Worm (Caenorhabditis elegans) whole organism, young adult: ENCODE data around the gene hrg-7.

ENCODE experiments used
- B0336.3 ChIP-seq: fragments of 200-800 bp; sonication (Bioruptor generic); IDR thresholded peaks from 2 replicates; pipeline ENCODE4 v1.3.6; 2022; ENCODE audit warnings: missing genetic modification characterization, missing compliant biosample characterization
- F10E7.11 ChIP-seq: sonication (generic microtip); optimal IDR thresholded peaks from 2 replicates; lab custom pipeline; 2017; ENCODE audit warnings: mild to moderate bottlenecking, missing genetic modification characterization, moderate library complexity, missing compliant biosample characterization
- F22D6.2 ChIP-seq: sonication (generic microtip); optimal IDR thresholded peaks from 2 replicates; lab custom pipeline; 2016; ENCODE audit warnings: mild to moderate bottlenecking, missing genetic modification characterization, missing compliant biosample characterization
- F23B12.7 ChIP-seq: sonication (generic microtip); optimal IDR thresholded peaks from 2 replicates; lab custom pipeline; 2017; ENCODE audit warnings: missing genetic modification characterization, mild to moderate bottlenecking, missing compliant biosample characterization, antibody characterized with exemption, moderate library complexity; ENCODE audit not compliant: insufficient read depth
- F37B4.10 ChIP-seq: fragments of 200-800 bp; sonication (Bioruptor generic); IDR thresholded peaks from 2 replicates; pipeline ENCODE4 v1.3.6; 2022; ENCODE audit warnings: missing genetic modification characterization, missing compliant biosample characterization
- F49E8.2 ChIP-seq: sonication (generic microtip); optimal IDR thresholded peaks from 3 replicates; lab custom pipeline; 2017; ENCODE audit warnings: missing genetic modification characterization, mild to moderate bottlenecking, missing compliant biosample characterization, antibody characterized with exemption, moderate library complexity; ENCODE audit not compliant: insufficient read depth
- F55B11.4 ChIP-seq: sonication (generic microtip); optimal IDR thresholded peaks from 2 replicates; lab custom pipeline; 2016; ENCODE audit warnings: missing compliant biosample characterization, missing genetic modification characterization, borderline replicate concordance; ENCODE audit not compliant: insufficient read depth
- F57A8.1 ChIP-seq: fragments of 200-800 bp; sonication (Bioruptor generic); optimal IDR thresholded peaks from 2 replicates; lab custom pipeline; 2018; ENCODE audit warnings: mild to moderate bottlenecking, missing genetic modification characterization, moderate library complexity, missing compliant biosample characterization
- K12H6.12 ChIP-seq: fragments of 200-800 bp; sonication (Bioruptor generic); optimal IDR thresholded peaks from 2 replicates; lab custom pipeline; 2018; ENCODE audit warnings: mild to moderate bottlenecking, missing genetic modification characterization, missing compliant biosample characterization
- T26A5.8 ChIP-seq: sonication (generic microtip); optimal IDR thresholded peaks from 2 replicates; lab custom pipeline; 2016; ENCODE audit warnings: missing genetic modification characterization, missing compliant biosample characterization
- Y56A3A.18 ChIP-seq: fragments of 200-800 bp; sonication (Bioruptor generic); IDR thresholded peaks from 2 replicates; pipeline ENCODE4 v1.3.6; 2022; ENCODE audit warnings: missing genetic modification reagents, missing genetic modification characterization, missing compliant biosample characterization
- Y67H2A.10 ChIP-seq: fragments of 200-800 bp; sonication (Bioruptor generic); conservative IDR thresholded peaks from 2 replicates; pipeline ENCODE4 v1.3.6; 2022; ENCODE audit warnings: missing genetic modification reagents, missing genetic modification characterization, missing compliant biosample characterization
- Y79H2A.3 ChIP-seq: fragments of 200-800 bp; sonication (Bioruptor generic); conservative IDR thresholded peaks from 2 replicates; pipeline ENCODE4 v1.3.6; 2022; ENCODE audit warnings: missing genetic modification reagents, missing genetic modification characterization, missing compliant biosample characterization
- Y95B8A.8 ChIP-seq: fragments of 200-800 bp; sonication (Bioruptor generic); IDR thresholded peaks from 2 replicates; pipeline ENCODE4 v1.3.6; 2022; ENCODE audit warnings: missing genetic modification reagents, missing genetic modification characterization, missing compliant biosample characterization
- ZK185.1 ChIP-seq: sonication (generic microtip); optimal IDR thresholded peaks from 2 replicates; lab custom pipeline; 2016; ENCODE audit warnings: mild to moderate bottlenecking, missing genetic modification characterization, missing compliant biosample characterization; ENCODE audit not compliant: poor library complexity, severe bottlenecking
- akir-1 ChIP-seq: fragments of 200-800 bp; sonication (Bioruptor generic); optimal IDR thresholded peaks from 2 replicates; lab custom pipeline; 2018; ENCODE audit warnings: mild to moderate bottlenecking, missing genetic modification characterization, moderate library complexity, missing compliant biosample characterization
- attf-5 ChIP-seq: fragments of 200-800 bp; sonication (Bioruptor generic); optimal IDR thresholded peaks from 2 replicates; lab custom pipeline; 2018; ENCODE audit warnings: mild to moderate bottlenecking, missing genetic modification characterization, missing compliant biosample characterization
- attf-6 ChIP-seq: fragments of 200-800 bp; sonication (Bioruptor generic); IDR thresholded peaks from 2 replicates; pipeline ENCODE4 v1.3.6; 2022; ENCODE audit warnings: missing genetic modification reagents, missing genetic modification characterization, missing compliant biosample characterization
- bed-1 ChIP-seq: fragments of 200-800 bp; sonication (Bioruptor generic); IDR thresholded peaks from 2 replicates; pipeline ENCODE4 v1.3.6; 2022; ENCODE audit warnings: missing genetic modification reagents, missing genetic modification characterization, missing compliant biosample characterization
- ceh-100 ChIP-seq: fragments of 200-800 bp; sonication (Bioruptor generic); IDR thresholded peaks from 2 replicates; pipeline ENCODE4 v1.3.6; 2022; ENCODE audit warnings: missing genetic modification reagents, missing genetic modification characterization, missing compliant biosample characterization
- ceh-27 ChIP-seq: fragments of 200-800 bp; sonication (Bioruptor generic); optimal IDR thresholded peaks from 2 replicates; lab custom pipeline; 2018; ENCODE audit warnings: mild to moderate bottlenecking, missing genetic modification characterization, moderate library complexity, missing compliant biosample characterization
- dox-1 ChIP-seq: fragments of 200-800 bp; sonication (Bioruptor generic); IDR thresholded peaks from 2 replicates; pipeline ENCODE4 v1.3.6; 2022; ENCODE audit warnings: missing genetic modification reagents, missing genetic modification characterization, missing compliant biosample characterization
- dpff-1 ChIP-seq: sonication (generic microtip); optimal IDR thresholded peaks from 2 replicates; lab custom pipeline; 2017; ENCODE audit warnings: mild to moderate bottlenecking, missing genetic modification characterization, missing compliant biosample characterization
- egl-44 ChIP-seq: fragments of 200-800 bp; sonication (Bioruptor generic); IDR thresholded peaks from 2 replicates; pipeline ENCODE4 v1.3.6; 2022; ENCODE audit warnings: missing genetic modification reagents, missing genetic modification characterization, missing compliant biosample characterization
- egrh-3 ChIP-seq: fragments of 200-800 bp; sonication (Bioruptor generic); IDR thresholded peaks from 2 replicates; pipeline ENCODE4 v1.3.6; 2022; ENCODE audit warnings: missing genetic modification reagents, missing genetic modification characterization, missing compliant biosample characterization
- ets-4 ChIP-seq: fragments of 200-800 bp; sonication (Bioruptor generic); optimal IDR thresholded peaks from 2 replicates; lab custom pipeline; 2018; ENCODE audit warnings: mild to moderate bottlenecking, missing genetic modification characterization, missing compliant biosample characterization
- fkh-3 ChIP-seq: sonication (generic microtip); optimal IDR thresholded peaks from 2 replicates; lab custom pipeline; 2016; ENCODE audit warnings: mild to moderate bottlenecking, missing genetic modification characterization, missing compliant biosample characterization
- hmg-1.2 ChIP-seq: fragments of 200-800 bp; sonication (Bioruptor generic); IDR thresholded peaks from 2 replicates; pipeline ENCODE4 v1.3.6; 2022; ENCODE audit warnings: missing genetic modification reagents, missing genetic modification characterization, missing compliant biosample characterization
- hmg-20 ChIP-seq: fragments of 200-800 bp; sonication (Bioruptor generic); IDR thresholded peaks from 2 replicates; pipeline ENCODE4 v1.3.6; 2022; ENCODE audit warnings: missing genetic modification reagents, missing genetic modification characterization, missing compliant biosample characterization
- lag-1 ChIP-seq: fragments of 200-800 bp; sonication (Bioruptor generic); IDR thresholded peaks from 2 replicates; pipeline ENCODE4 v1.3.6; 2022; ENCODE audit warnings: missing genetic modification reagents, missing genetic modification characterization, missing compliant biosample characterization
- mcd-1 ChIP-seq: fragments of 200-800 bp; sonication (Bioruptor generic); IDR thresholded peaks from 2 replicates; pipeline ENCODE4 v1.3.6; 2022; ENCODE audit warnings: missing genetic modification reagents, missing genetic modification characterization, missing compliant biosample characterization
- mes-4 ChIP-seq: sonication (generic microtip); optimal IDR thresholded peaks from 2 replicates; lab custom pipeline; 2016; ENCODE audit warnings: missing genotype, missing genetic modification characterization, missing compliant biosample characterization
- mxl-1 ChIP-seq: sonication (generic microtip); optimal IDR thresholded peaks from 2 replicates; lab custom pipeline; 2016; ENCODE audit warnings: missing genetic modification characterization, missing compliant biosample characterization
- nfya-2 ChIP-seq: fragments of 200-800 bp; sonication (Bioruptor generic); IDR thresholded peaks from 2 replicates; pipeline ENCODE4 v1.3.6; 2022; ENCODE audit warnings: missing genetic modification reagents, missing genetic modification characterization, missing compliant biosample characterization
- nfyb-1 ChIP-seq: fragments of 200-800 bp; sonication (Bioruptor generic); IDR thresholded peaks from 2 replicates; pipeline ENCODE4 v1.3.6; 2022; ENCODE audit warnings: missing genetic modification reagents, missing genetic modification characterization, missing compliant biosample characterization
- nhr-27 ChIP-seq: fragments of 200-800 bp; sonication (Bioruptor generic); optimal IDR thresholded peaks from 2 replicates; lab custom pipeline; 2018; ENCODE audit warnings: mild to moderate bottlenecking, missing genetic modification characterization, moderate library complexity, missing compliant biosample characterization
- rcor-1 ChIP-seq: fragments of 200-800 bp; sonication (Bioruptor generic); IDR thresholded peaks from 2 replicates; pipeline ENCODE4 v1.3.6; 2022; ENCODE audit warnings: missing genetic modification reagents, missing genetic modification characterization, missing compliant biosample characterization
- rec-8 ChIP-seq, 2 experiments: sonication (generic microtip); optimal IDR thresholded peaks; 2 replicates each; lab custom pipeline; 2016; ENCODE audit warnings: mild to moderate bottlenecking in 2 of 2, missing genetic modification characterization in 2 of 2, missing genetic modification reagents in 2 of 2, missing genotype in 2 of 2, missing biosample characterization in 1 of 2, missing compliant biosample characterization in 1 of 2, moderate library complexity in 1 of 2
- rpc-1 ChIP-seq, 2 experiments: fragments of 150-350 bp in 1 of 2; sonication (generic microtip) in 1 of 2; optimal IDR thresholded peaks; 2 replicates each; lab custom pipeline; 2014 to 2018; ENCODE audit warnings: missing biosample characterization in 1 of 2, missing genetic modification characterization in 1 of 2, missing genetic modification reagents in 1 of 2, missing genotype in 1 of 2
- snpc-1.1 ChIP-seq: sonication (generic microtip); optimal IDR thresholded peaks from 2 replicates; lab custom pipeline; 2017; ENCODE audit warnings: missing genetic modification characterization, mild to moderate bottlenecking, missing compliant biosample characterization, antibody characterized with exemption, moderate library complexity, missing genotype, missing genetic modification reagents; ENCODE audit not compliant: insufficient read depth
- somi-1 ChIP-seq: fragments of 200-800 bp; sonication (Bioruptor generic); optimal IDR thresholded peaks from 2 replicates; lab custom pipeline; 2018; ENCODE audit warnings: mild to moderate bottlenecking, missing genetic modification characterization, missing compliant biosample characterization
- tbx-9 ChIP-seq: sonication (generic microtip); optimal IDR thresholded peaks from 2 replicates; lab custom pipeline; 2016; ENCODE audit warnings: borderline replicate concordance, missing genetic modification characterization, inconsistent platforms, missing compliant biosample characterization
- zim-3 ChIP-seq: sonication (generic microtip); optimal IDR thresholded peaks from 2 replicates; lab custom pipeline; 2017; ENCODE audit warnings: mild to moderate bottlenecking, missing genetic modification characterization, moderate library complexity, missing compliant biosample characterization
- ztf-18 ChIP-seq: sonication (generic microtip); optimal IDR thresholded peaks from 2 replicates; lab custom pipeline; 2016; ENCODE audit warnings: missing genotype, mild to moderate bottlenecking, missing genetic modification characterization, missing compliant biosample characterization
- ztf-22 ChIP-seq: fragments of 200-800 bp; sonication (Bioruptor generic); optimal IDR thresholded peaks from 2 replicates; lab custom pipeline; 2018; ENCODE audit warnings: mild to moderate bottlenecking, missing genetic modification characterization, moderate library complexity, missing compliant biosample characterization
- ztf-3 ChIP-seq: fragments of 200-800 bp; sonication (Bioruptor generic); optimal IDR thresholded peaks from 2 replicates; lab custom pipeline; 2018; ENCODE audit warnings: mild to moderate bottlenecking, missing genetic modification characterization, missing compliant biosample characterization
- ztf-6 ChIP-seq: fragments of 200-800 bp; sonication (Bioruptor generic); IDR thresholded peaks from 2 replicates; pipeline ENCODE4 v1.3.6; 2022; ENCODE audit warnings: missing genetic modification reagents, missing genetic modification characterization, missing compliant biosample characterization

The hrg-7 gene

ce11 chrV:12728062-12728665, 13.7 kb upstream of the hrg-7 start, which contains the start of the genes rpl-28 and mrpl-49:
rpl-28 (minus strand) TSS chrV:12728112.
mrpl-49 (plus strand) TSS chrV:12728631.
- TF ChIP-seq F10E7.11 (tag; lab: Kevin White, UChicago) (no peak), hmg-1.2 (GFP tag; lab: Robert Waterston, UW) (peak; percentile 52), nfya-2 (no peak), fkh-3 (tag; lab: Kevin White, UChicago) (no peak), ztf-22 (GFP tag; lab: Kevin White, UChicago) (no peak), Y79H2A.3 (no peak), B0336.3 (no peak), zim-3 (tag; lab: Kevin White, UChicago) (no peak), ztf-6 (GFP tag; lab: Robert Waterston, UW) (no peak), Y95B8A.8 (GFP tag; lab: Robert Waterston, UW) (no peak), F49E8.2 (tag; lab: Kevin White, UChicago) (peak; percentile 42), rec-8 (tag; optimal IDR thresholded peaks at IDR 0.05; lab: Kevin White, UChicago) (no peak), F57A8.1 (no peak), mxl-1 (tag; lab: Kevin White, UChicago) (no peak), ZK185.1 (tag; lab: Kevin White, UChicago) (peak; percentile 44), dpff-1 (tag; lab: Kevin White, UChicago) (no peak), somi-1 (GFP tag; lab: Kevin White, UChicago) (no peak), K12H6.12 (tag; lab: Kevin White, UChicago) (peak; percentile 5), tbx-9 (tag; lab: Kevin White, UChicago) (no peak), bed-1 (no peak), attf-5 (GFP tag; lab: Kevin White, UChicago) (peak; percentile 95), rpc-1 (optimal IDR thresholded peaks at IDR 0.05; lab: Kevin White, UChicago) (no peak), rpc-1 (tag; optimal IDR thresholded peaks at IDR 0.05; lab: Kevin White, UChicago) (no peak), snpc-1.1 (no peak), egl-44 (GFP tag; lab: Robert Waterston, UW) (no peak), rcor-1 (GFP tag; lab: Robert Waterston, UW) (no peak), hmg-20 (no peak), akir-1 (GFP tag; lab: Kevin White, UChicago) (no peak), F37B4.10 (GFP tag; lab: Robert Waterston, UW) (no peak), F22D6.2 (tag; lab: Kevin White, UChicago) (no peak), ztf-3 (no peak), T26A5.8 (tag; lab: Kevin White, UChicago) (no peak), F23B12.7 (tag; lab: Kevin White, UChicago) (peak; percentile 91), mes-4 (tag; lab: Kevin White, UChicago) (no peak), Y67H2A.10 (GFP tag; lab: Robert Waterston, UW) (no peak), ztf-18 (peak; percentile 40), ceh-27 (GFP tag; lab: Kevin White, UChicago) (peak; percentile 34), dox-1 (peak; percentile 64), F55B11.4 (tag; lab: Kevin White, UChicago) (no peak), ets-4 (GFP tag; lab: Kevin White, UChicago) (no peak), ceh-100 (GFP tag; lab: Robert Waterston, UW) (no peak), mcd-1 (GFP tag; lab: Robert Waterston, UW) (peak; percentile 96), Y56A3A.18 (no peak), egrh-3 (no peak), nfyb-1 (no peak), attf-6 (no peak), lag-1 (GFP tag; lab: Robert Waterston, UW) (no peak), nhr-27 (tag; lab: Kevin White, UChicago) (no peak)
